Fruit fly (Drosophila melanogaster): ENCODE results near the gene SA1.

Gene SA1

DNA sequence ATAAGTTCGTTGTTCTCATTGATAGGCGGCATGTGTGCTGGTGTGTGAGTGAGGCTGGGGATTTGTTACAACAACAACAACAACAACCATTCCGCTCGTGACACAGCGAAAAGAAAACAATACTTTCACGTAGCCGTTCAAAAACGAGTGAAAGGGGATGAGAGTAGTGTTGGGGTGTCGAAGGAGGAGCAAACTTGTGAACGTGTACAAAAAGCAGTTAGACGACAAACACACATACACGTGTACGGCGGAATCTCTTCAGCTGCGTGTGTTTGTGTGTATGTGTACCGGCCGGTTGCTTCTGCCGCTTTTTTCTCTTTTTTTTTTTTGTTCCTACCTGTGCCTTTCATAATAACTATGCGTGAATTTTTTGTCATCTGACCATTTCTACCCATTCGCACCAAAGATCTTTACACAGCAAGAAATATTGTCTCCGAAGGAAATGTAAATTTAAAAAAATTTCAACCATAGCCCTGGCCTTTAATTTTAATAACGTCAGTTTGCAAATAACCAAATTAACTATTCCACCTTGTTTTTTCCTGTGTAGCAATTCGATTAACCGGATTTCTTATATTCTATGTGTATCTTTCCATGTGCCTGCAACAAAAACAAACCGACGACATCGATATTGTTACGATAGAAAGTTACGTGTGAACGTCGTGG is 28.0 kb upstream of the SA1 start (continued):
- TF ChIP-seq Sry-δ (GFP tag; optimal IDR thresholded peaks at IDR 0.05) (peak; percentile 9), NC2α (GFP tag; optimal IDR thresholded peaks at IDR 0.05) (peak; percentile 7), otp (GFP tag; IDR thresholded peaks at IDR 0.05) (no peak; the same call in 2 of the 3 replicates), GATAe (GFP tag; conservative IDR thresholded peaks at IDR 0.05) (no peak), dati (GFP tag; IDR thresholded peaks at IDR 0.05) (no peak), ssp (GFP tag; IDR thresholded peaks at IDR 0.05) (no peak; the same call in 1 of the 2 replicates), ftz-f1 (GFP tag; optimal IDR thresholded peaks at IDR 0.05) (no peak), CG33557 (GFP tag; optimal IDR thresholded peaks at IDR 0.05) (no peak), Oli (tag; optimal IDR thresholded peaks at IDR 0.05) (no peak), CG17912 (GFP tag; optimal IDR thresholded peaks at IDR 0.05) (no peak), CG6765 (GFP tag; optimal IDR thresholded peaks at IDR 0.05) (no peak), CrebB (tag; optimal IDR thresholded peaks at IDR 0.05) (no peak), CG3838 (GFP tag; optimal IDR thresholded peaks at IDR 0.05) (no peak), CG34224 (GFP tag; IDR thresholded peaks at IDR 0.05; ENCODE audit: partially characterized antibody) (no peak), CG6254 (GFP tag; optimal IDR thresholded peaks at IDR 0.05) (peak; percentile 69), CG1233 (GFP tag; optimal IDR thresholded peaks at IDR 0.05) (peak; percentile 51), Xbp1 (GFP tag; optimal IDR thresholded peaks at IDR 0.05) (peak; percentile 76), CG10274 (GFP tag; optimal IDR thresholded peaks at IDR 0.05) (no peak), CG12071 (GFP tag; optimal IDR thresholded peaks at IDR 0.05) (no peak), BEAF-32 (GFP tag; optimal IDR thresholded peaks at IDR 0.05) (no peak), dysf (GFP tag; IDR thresholded peaks at IDR 0.05) (no peak; the same call in 2 of the 3 replicates), pzg (GFP tag; optimal IDR thresholded peaks at IDR 0.05) (no peak), Doc3 (GFP tag; IDR thresholded peaks at IDR 0.05; ENCODE audit: partially characterized antibody) (no peak), Abd-B (GFP tag; optimal IDR thresholded peaks at IDR 0.05) (no peak), fd64A (GFP tag; optimal IDR thresholded peaks at IDR 0.05) (no peak), Myb (GFP tag; optimal IDR thresholded peaks at IDR 0.05) (peak; percentile 48), NC2β (GFP tag; optimal IDR thresholded peaks at IDR 0.05) (peak; percentile 61), CG13287 (GFP tag; IDR thresholded peaks at IDR 0.05; ENCODE audit: partially characterized antibody) (no peak), CG8388 (GFP tag; optimal IDR thresholded peaks at IDR 0.05) (peak; percentile 74), sisA (GFP tag; IDR thresholded peaks at IDR 0.05) (no peak; the same call in 1 of the 2 replicates), CG6272 (GFP tag; IDR thresholded peaks at IDR 0.05) (no peak), CG1832 (GFP tag; optimal IDR thresholded peaks at IDR 0.05) (no peak), ro (GFP tag; IDR thresholded peaks at IDR 0.05) (no peak), Sox102F (GFP tag; optimal IDR thresholded peaks at IDR 0.05) (no peak), D (optimal IDR thresholded peaks at IDR 0.05) (no peak), D (GFP tag; optimal IDR thresholded peaks at IDR 0.05) (peak; percentile 60), CG4404 (GFP tag; IDR thresholded peaks at IDR 0.05) (no peak), CG17361 (GFP tag; IDR thresholded peaks at IDR 0.05) (0 out of 3 replicates have a peak, but pooled peaks have one; percentile 58), fru (optimal IDR thresholded peaks at IDR 0.05) (no peak), usp (GFP tag; optimal IDR thresholded peaks at IDR 0.05) (no peak), exex (tag; optimal IDR thresholded peaks at IDR 0.05) (no peak), wor (GFP tag; IDR thresholded peaks at IDR 0.05) (peak; percentile 47; the same call in 1 of the 2 replicates), Tbp (GFP tag; optimal IDR thresholded peaks at IDR 0.05) (no peak), zf30C (GFP tag; optimal IDR thresholded peaks at IDR 0.05) (peak; percentile 89), MESR4 (GFP tag; optimal IDR thresholded peaks at IDR 0.05) (no peak), CG3407 (GFP tag; optimal IDR thresholded peaks at IDR 0.05) (peak; percentile 32), CG12104 (GFP tag; optimal IDR thresholded peaks at IDR 0.05) (peak; percentile 1), lbe (GFP tag; optimal IDR thresholded peaks at IDR 0.05) (peak; percentile 26), nmo (GFP tag; optimal IDR thresholded peaks at IDR 0.05) (peak; percentile 62), sima (GFP tag; optimal IDR thresholded peaks at IDR 0.05) (no peak), z (GFP tag; IDR thresholded peaks at IDR 0.05) (no peak)

Data from whole organism, embryonic.